Fruit fly (Drosophila melanogaster): ENCODE measurements around the gene Sarm.

The Sarm gene

DNA sequence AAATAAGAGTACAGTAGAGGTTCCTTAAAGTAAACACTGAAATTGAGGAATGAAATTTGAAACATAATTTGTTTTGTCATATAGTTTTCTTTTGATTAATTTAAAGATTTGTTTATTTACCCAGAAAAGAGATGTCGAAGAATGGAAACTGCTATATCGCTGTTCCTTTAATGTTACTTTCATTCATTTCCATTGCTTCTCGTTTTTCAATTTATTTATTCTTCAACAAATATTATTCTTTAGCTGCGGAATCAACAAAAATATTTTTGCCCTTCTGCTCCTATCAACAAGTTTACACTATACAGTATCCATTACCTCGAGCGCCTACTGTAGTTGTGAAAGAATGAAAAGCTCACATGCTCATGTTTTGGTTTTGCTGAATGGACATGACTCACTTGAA, 12.5 kb downstream of the Sarm start (continued):
- TF ChIP-seq Blimp-1 (GFP tag; optimal IDR thresholded peaks at IDR 0.05), result peak; percentile 27
- TF ChIP-seq Abd-B (GFP tag; optimal IDR thresholded peaks at IDR 0.05), result peak; percentile 17
- TF ChIP-seq Bgb (GFP tag; IDR thresholded peaks at IDR 0.05; ENCODE audit: partially characterized antibody), result no peak
- TF ChIP-seq Atf3 (GFP tag; optimal IDR thresholded peaks at IDR 0.05), result no peak
- TF ChIP-seq CG2712 (tag; optimal IDR thresholded peaks at IDR 0.05), result peak; percentile 40
- TF ChIP-seq eve (GFP tag; optimal IDR thresholded peaks at IDR 0.05), result no peak
- TF ChIP-seq HLH3B (GFP tag; IDR thresholded peaks at IDR 0.05), result no peak
- TF ChIP-seq Med (GFP tag), result peak; percentile 83
- no peak for TF ChIP-seq bowl (GFP tag; IDR thresholded peaks at IDR 0.05)
- no peak for TF ChIP-seq ato (GFP tag; IDR thresholded peaks at IDR 0.05; ENCODE audit: partially characterized antibody)
- no peak for TF ChIP-seq dimm (GFP tag; IDR thresholded peaks at IDR 0.05)
- TF ChIP-seq CG18619 (GFP tag; optimal IDR thresholded peaks at IDR 0.05), result no peak
- no peak for TF ChIP-seq Hand (GFP tag; optimal IDR thresholded peaks at IDR 0.05)
- TF ChIP-seq CG12155 (GFP tag; optimal IDR thresholded peaks at IDR 0.05), result no peak
- TF ChIP-seq CG30403 (GFP tag; optimal IDR thresholded peaks at IDR 0.05), result peak; percentile 31
- TF ChIP-seq CG5245 (GFP tag; optimal IDR thresholded peaks at IDR 0.05), result no peak
- TF ChIP-seq CoRest (tag; optimal IDR thresholded peaks at IDR 0.05), result peak; percentile 6
- peak; percentile 10 for TF ChIP-seq CG13296 (GFP tag; optimal IDR thresholded peaks at IDR 0.05)
- no peak for TF ChIP-seq sisA (GFP tag; IDR thresholded peaks at IDR 0.05)
- 0 out of 2 replicates have a peak, but pooled peaks have one; percentile 8 for TF ChIP-seq danr (GFP tag; IDR thresholded peaks at IDR 0.05)
- no peak for TF ChIP-seq toy (GFP tag; IDR thresholded peaks at IDR 0.05)
- TF ChIP-seq zfh2 (GFP tag; optimal IDR thresholded peaks at IDR 0.05), result peak; percentile 29
- peak; percentile 19 for TF ChIP-seq CG4424 (GFP tag; optimal IDR thresholded peaks at IDR 0.05)
- TF ChIP-seq CG2678 (tag; optimal IDR thresholded peaks at IDR 0.05), result peak; percentile 65
- TF ChIP-seq slbo (GFP tag; IDR thresholded peaks at IDR 0.05), result peak; percentile 28; the same call in 1 of the 2 replicates
- no peak for TF ChIP-seq CG14050 (GFP tag; IDR thresholded peaks at IDR 0.05)
- no peak for TF ChIP-seq Lpt (GFP tag; optimal IDR thresholded peaks at IDR 0.05)
- no peak for TF ChIP-seq Scr (GFP tag; IDR thresholded peaks at IDR 0.05; ENCODE audit: partially characterized antibody)
- TF ChIP-seq CG6689 (GFP tag; IDR thresholded peaks at IDR 0.05), result no peak
- 0 out of 3 replicates have a peak, but pooled peaks have one; percentile 26 for TF ChIP-seq CG17361 (GFP tag; IDR thresholded peaks at IDR 0.05)
- TF ChIP-seq Nf-YB (GFP tag; optimal IDR thresholded peaks at IDR 0.05), result no peak
- TF ChIP-seq bcd (GFP tag; optimal IDR thresholded peaks at IDR 0.05), result peak; percentile 30
- peak; percentile 51 for TF ChIP-seq CG7839 (tag; optimal IDR thresholded peaks at IDR 0.05)
- peak; percentile 43 for TF ChIP-seq dmrt99B (tag; optimal IDR thresholded peaks at IDR 0.05)
- TF ChIP-seq CG9797 (GFP tag; optimal IDR thresholded peaks at IDR 0.05), result no peak
- TF ChIP-seq schlank (tag; optimal IDR thresholded peaks at IDR 0.05), result no peak
- TF ChIP-seq CG11504 (tag; optimal IDR thresholded peaks at IDR 0.05), result peak; percentile 58
- 0 out of 2 replicates have a peak, but pooled peaks have one; percentile 10 for TF ChIP-seq Atf6 (GFP tag; IDR thresholded peaks at IDR 0.05)
- no peak for TF ChIP-seq sima (GFP tag; optimal IDR thresholded peaks at IDR 0.05)
- TF ChIP-seq crp (GFP tag; optimal IDR thresholded peaks at IDR 0.05), result no peak
- TF ChIP-seq Dp (GFP tag; optimal IDR thresholded peaks at IDR 0.05), result no peak
- TF ChIP-seq ssp (GFP tag; IDR thresholded peaks at IDR 0.05), result no peak
- no peak for TF ChIP-seq NK7.1 (GFP tag; optimal IDR thresholded peaks at IDR 0.05)
- no peak for TF ChIP-seq pan (optimal IDR thresholded peaks at IDR 0.05)
- TF ChIP-seq pan (GFP tag; optimal IDR thresholded peaks at IDR 0.05 in 1 of 2, IDR thresholded peaks at IDR 0.05 in 1 of 2), result peak in 1 of 2 experiments; percentile 36
- TF ChIP-seq dysf (GFP tag; IDR thresholded peaks at IDR 0.05), result peak; percentile 39; the same call in 1 of the 3 replicates
- TF ChIP-seq CG9727 (GFP tag; optimal IDR thresholded peaks at IDR 0.05), result peak; percentile 9
- TF ChIP-seq CG10147 (GFP tag; optimal IDR thresholded peaks at IDR 0.05), result peak; percentile 11
- TF ChIP-seq CG9932 (GFP tag; IDR thresholded peaks at IDR 0.05), result peak; percentile 43; the same call in 1 of the 2 replicates
- TF ChIP-seq D (optimal IDR thresholded peaks at IDR 0.05), result no peak
- TF ChIP-seq D (GFP tag; optimal IDR thresholded peaks at IDR 0.05), result no peak

Data from whole organism, embryonic.